Worm (Caenorhabditis elegans): ENCODE data around the gene ZK455.5.

DNA sequence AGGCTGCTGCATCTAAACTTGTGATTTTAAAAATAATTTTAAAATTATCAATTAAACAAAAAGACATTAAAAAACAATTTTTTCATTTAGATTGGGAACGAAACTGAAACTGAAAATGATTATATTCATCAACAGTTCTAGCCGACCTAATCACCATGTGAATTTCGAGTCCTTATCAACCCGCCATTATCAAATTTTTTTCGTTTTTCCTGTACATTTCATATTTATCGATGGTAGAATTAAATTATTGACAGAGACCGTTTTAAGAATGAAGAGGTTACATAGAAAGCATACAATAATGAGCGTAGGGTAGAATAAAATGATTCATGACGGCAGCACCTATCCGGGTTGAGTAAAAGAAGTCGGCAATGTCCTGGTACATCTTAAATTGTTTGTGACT is 2.5 kb downstream of the ZK455.5 start, which contains the start of gene asm-2:
- TF ChIP-seq ceh-13 (GFP tag; optimal IDR thresholded peaks at IDR 0.05) (no peak), ama-1 (optimal IDR thresholded peaks at IDR 0.05) (no peak), flt-1 (GFP tag; IDR thresholded peaks at IDR 0.05) (no peak), tra-4 (tag; optimal IDR thresholded peaks at IDR 0.05) (no peak), aly-1 (tag; optimal IDR thresholded peaks at IDR 0.05) (no peak), pes-1 (GFP tag; IDR thresholded peaks at IDR 0.05) (no peak), hmbx-1 (tag; optimal IDR thresholded peaks at IDR 0.05) (no peak), tbx-37 (GFP tag; conservative IDR thresholded peaks at IDR 0.05) (no peak), sea-1 (GFP tag; conservative IDR thresholded peaks at IDR 0.05) (no peak), tbx-11 (GFP tag; IDR thresholded peaks at IDR 0.05) (no peak), F13C5.2 (tag; optimal IDR thresholded peaks at IDR 0.05) (no peak)

Data from whole organism, early embryonic.